Worm (Caenorhabditis elegans): ENCODE results near the gene F47B10.8.

DNA sequence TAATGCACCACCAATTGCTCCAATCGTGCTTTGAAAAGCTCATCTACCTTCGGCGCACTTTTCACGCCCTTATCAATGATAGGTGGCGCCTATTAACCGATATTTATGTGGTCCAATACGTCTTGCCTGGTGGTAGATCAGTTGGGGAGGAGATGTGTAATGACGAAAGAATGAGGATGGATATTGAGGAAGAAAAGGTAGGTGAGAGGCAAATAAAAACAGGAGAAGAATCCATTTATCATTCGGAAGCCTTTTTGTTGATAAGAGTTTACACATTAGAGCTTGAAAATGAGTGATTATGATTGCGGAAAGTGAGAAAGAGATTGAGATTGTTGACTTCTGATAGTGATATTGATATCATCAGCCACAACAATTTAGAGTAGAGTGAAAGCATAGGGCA is 3.2 kb downstream of the F47B10.8 start:
- TF ChIP-seq zfh-2 (GFP tag; conservative IDR thresholded peaks at IDR 0.05), result no peak
- TF ChIP-seq snpc-4 (GFP tag; optimal IDR thresholded peaks at IDR 0.05), result no peak
- no peak for TF ChIP-seq snpc-4 (tag; optimal IDR thresholded peaks at IDR 0.05)
- TF ChIP-seq ama-1 (optimal IDR thresholded peaks at IDR 0.05), result no peak
- TF ChIP-seq ama-1 (GFP tag; optimal IDR thresholded peaks at IDR 0.05), result no peak
- no peak for TF ChIP-seq lsl-1 (GFP tag; optimal IDR thresholded peaks at IDR 0.05)
- TF ChIP-seq ztf-3 (GFP tag; optimal IDR thresholded peaks at IDR 0.05), result no peak

Measured in whole organism, young adult.